Worm (Caenorhabditis elegans): ENCODE data around the gene lec-2.

The lec-2 gene

ce11 chrII:9965325-9965724 lies 50.7 kb downstream of the lec-2 start:
- TF ChIP-seq Y105C5A.15 (GFP tag; IDR thresholded peaks at IDR 0.05) (no peak), zip-11 (GFP tag; IDR thresholded peaks at IDR 0.05) (no peak), nhr-28 (tag; optimal IDR thresholded peaks at IDR 0.05) (no peak), unc-62 (GFP tag; optimal IDR thresholded peaks at IDR 0.05 in 1 of 2) (no peak), unc-62 (tag; optimal IDR thresholded peaks at IDR 0.05) (no peak), mdl-1 (tag; optimal IDR thresholded peaks at IDR 0.05) (no peak), vab-7 (GFP tag; IDR thresholded peaks at IDR 0.05) (no peak), ZK546.5 (tag; optimal IDR thresholded peaks at IDR 0.05) (no peak), Y48G9A.11 (GFP tag; IDR thresholded peaks at IDR 0.05) (no peak), madf-5 (GFP tag; IDR thresholded peaks at IDR 0.05) (no peak), snpc-4 (tag; optimal IDR thresholded peaks at IDR 0.05) (no peak), arid-1 (GFP tag; conservative IDR thresholded peaks at IDR 0.05) (no peak), nhr-25 (tag; optimal IDR thresholded peaks at IDR 0.05; ENCODE audit: borderline replicate concordance, insufficient read depth) (no peak), lir-3 (tag; optimal IDR thresholded peaks at IDR 0.05) (no peak), nhr-76 (tag; optimal IDR thresholded peaks at IDR 0.05) (no peak), hmg-1.1 (GFP tag; IDR thresholded peaks at IDR 0.05) (no peak)

- TF ChIP-seq hlh-30 (tag; optimal IDR thresholded peaks at IDR 0.05; ENCODE audit: insufficient read depth) = no peak
- TF ChIP-seq dmd-6 (GFP tag; IDR thresholded peaks at IDR 0.05) = peak; percentile 25; the same call in 1 of the 2 replicates
- TF ChIP-seq snpc-1.2 (GFP tag; IDR thresholded peaks at IDR 0.05) = no peak
- TF ChIP-seq nhr-77 (tag; optimal IDR thresholded peaks at IDR 0.05) = no peak
- no peak for TF ChIP-seq zip-11 (GFP tag; IDR thresholded peaks at IDR 0.05)
- no peak for TF ChIP-seq ceh-20 (GFP tag; IDR thresholded peaks at IDR 0.05)
- TF ChIP-seq nhr-25 (tag; optimal IDR thresholded peaks at IDR 0.05; ENCODE audit: borderline replicate concordance, insufficient read depth) = no peak
- TF ChIP-seq pqm-1 (tag; optimal IDR thresholded peaks at IDR 0.05) = peak; percentile 41
- TF ChIP-seq lin-29 (GFP tag; IDR thresholded peaks at IDR 0.05) = no peak
- no peak for TF ChIP-seq T20F7.1 (GFP tag; optimal IDR thresholded peaks at IDR 0.05)
- TF ChIP-seq gei-8 (GFP tag; optimal IDR thresholded peaks at IDR 0.05) = no peak
- no peak for TF ChIP-seq ces-1 (GFP tag; optimal IDR thresholded peaks at IDR 0.05)
- peak in 1 of 2 experiments; percentile 93 for TF ChIP-seq unc-62 (GFP tag; optimal IDR thresholded peaks at IDR 0.05 in 1 of 2)
- no peak for TF ChIP-seq unc-62 (tag; optimal IDR thresholded peaks at IDR 0.05)
- no peak for TF ChIP-seq dve-1 (tag; optimal IDR thresholded peaks at IDR 0.05; ENCODE audit: insufficient read depth)
- TF ChIP-seq dmd-8 (GFP tag; IDR thresholded peaks at IDR 0.05) = no peak
- TF ChIP-seq unc-130 (GFP tag; optimal IDR thresholded peaks at IDR 0.05) = no peak
- no peak for TF ChIP-seq zag-1 (tag; optimal IDR thresholded peaks at IDR 0.05)
- no peak for TF ChIP-seq lin-39 (tag; optimal IDR thresholded peaks at IDR 0.05)
Observed at ce11 chrII:9963808-9964207, 52.2 kb downstream of the lec-2 start.

ce11 chrII:9960127-9960526 lies 55.9 kb downstream of the lec-2 start:
- TF ChIP-seq aha-1 (tag) = peak; percentile 78
- TF ChIP-seq madf-9 (GFP tag; conservative IDR thresholded peaks at IDR 0.05) = no peak
- no peak for TF ChIP-seq egl-27 (tag; optimal IDR thresholded peaks at IDR 0.05)
- peak; percentile 56; the same call in 1 of the 2 replicates for TF ChIP-seq egl-43 (GFP tag; IDR thresholded peaks at IDR 0.05)
- TF ChIP-seq hlh-30 (tag; optimal IDR thresholded peaks at IDR 0.05; ENCODE audit: insufficient read depth) = peak; percentile 7
- TF ChIP-seq mep-1 (tag; optimal IDR thresholded peaks at IDR 0.05) = no peak
- TF ChIP-seq unc-62 (GFP tag; optimal IDR thresholded peaks at IDR 0.05 in 1 of 2) = peak in 1 of 2 experiments; percentile 84
- TF ChIP-seq unc-62 (tag; optimal IDR thresholded peaks at IDR 0.05) = no peak
